Worm (Caenorhabditis elegans) whole organism, L2 larva: ENCODE measurements around the gene srh-18.

Experiments used
- C34F6.9 ChIP-seq: fragments of 150-350 bp; optimal IDR thresholded peaks from 2 replicates; lab custom pipeline; 2014; ENCODE audit warnings: missing biosample characterization, missing genetic modification characterization
- F13H6.1 ChIP-seq: sonication (generic microtip); optimal IDR thresholded peaks from 2 replicates; lab custom pipeline; 2016; ENCODE audit warnings: missing genetic modification characterization, missing compliant biosample characterization
- R02D3.7 ChIP-seq: fragments of 150-350 bp; optimal IDR thresholded peaks from 2 replicates; lab custom pipeline; 2014; ENCODE audit warnings: missing biosample characterization, missing genetic modification characterization
- Y55F3AM.14 ChIP-seq: fragments of 200-800 bp; sonication (Bioruptor generic); optimal IDR thresholded peaks from 2 replicates; lab custom pipeline; 2018; ENCODE audit warnings: mild to moderate bottlenecking, missing genetic modification characterization, missing compliant biosample characterization
- ZK546.5 ChIP-seq: sonication (generic microtip); optimal IDR thresholded peaks from 2 replicates; lab custom pipeline; 2017; ENCODE audit warnings: missing biosample characterization, missing genetic modification characterization
- alr-1 ChIP-seq: fragments of 150-350 bp; optimal IDR thresholded peaks from 2 replicates; lab custom pipeline; 2014; ENCODE audit warnings: missing biosample characterization, missing genetic modification characterization
- aly-2 ChIP-seq: fragments of 150-350 bp; optimal IDR thresholded peaks from 2 replicates; lab custom pipeline; 2014; ENCODE audit warnings: missing biosample characterization, missing genetic modification characterization
- ceh-82 ChIP-seq: fragments of 150-350 bp; optimal IDR thresholded peaks from 2 replicates; lab custom pipeline; 2014; ENCODE audit warnings: missing biosample characterization, missing genetic modification characterization
- crh-2 ChIP-seq: sonication (generic microtip); optimal IDR thresholded peaks from 2 replicates; lab custom pipeline; 2017; ENCODE audit warnings: missing biosample characterization, missing genetic modification characterization
- dmd-4 ChIP-seq: sonication (generic microtip); optimal IDR thresholded peaks from 2 replicates; lab custom pipeline; 2017; ENCODE audit warnings: missing biosample characterization, missing genetic modification characterization
- egl-27 ChIP-seq: sonication (generic microtip); optimal IDR thresholded peaks from 3 replicates; lab custom pipeline; 2017; ENCODE audit warnings: missing biosample characterization, missing genetic modification reagents, missing genetic modification characterization
- elt-1 ChIP-seq: fragments of 150-350 bp; optimal IDR thresholded peaks from 2 replicates; lab custom pipeline; 2014; ENCODE audit warnings: missing biosample characterization, missing genetic modification characterization
- elt-3 ChIP-seq: sonication (generic microtip); optimal IDR thresholded peaks from 2 replicates; lab custom pipeline; 2017; ENCODE audit warnings: missing biosample characterization, missing genetic modification characterization
- fos-1 ChIP-seq: fragments of 150-350 bp; optimal IDR thresholded peaks from 2 replicates; lab custom pipeline; 2014; ENCODE audit warnings: missing biosample characterization, missing genetic modification characterization
- gmeb-1 ChIP-seq: fragments of 150-350 bp; optimal IDR thresholded peaks from 2 replicates; lab custom pipeline; 2014; ENCODE audit warnings: missing biosample characterization, missing genetic modification characterization
- lin-11 ChIP-seq: fragments of 150-350 bp; sonication (generic microtip); optimal IDR thresholded peaks from 2 replicates; lab custom pipeline; 2014; ENCODE audit warnings: missing biosample characterization, missing genetic modification characterization, inconsistent platforms, mixed read lengths
- lin-13 ChIP-seq: fragments of 150-350 bp; optimal IDR thresholded peaks from 2 replicates; lab custom pipeline; 2014; ENCODE audit warnings: missing biosample characterization, missing genetic modification reagents, missing genetic modification characterization
- lin-39 ChIP-seq: fragments of 150-350 bp; optimal IDR thresholded peaks from 2 replicates; lab custom pipeline; 2014; ENCODE audit warnings: missing biosample characterization, missing genetic modification reagents, missing genetic modification characterization
- lsy-2 ChIP-seq, 2 experiments: fragments of 150-350 bp in 1 of 2; sonication (generic microtip) in 1 of 2; optimal IDR thresholded peaks; 2 replicates each; lab custom pipeline; 2014 to 2017; ENCODE audit warnings: missing biosample characterization in 2 of 2, missing genetic modification characterization in 2 of 2
- mab-5 ChIP-seq: fragments of 150-350 bp; optimal IDR thresholded peaks from 2 replicates; lab custom pipeline; 2014; ENCODE audit warnings: missing biosample characterization, missing genetic modification characterization
- mbf-1 ChIP-seq: sonication (generic microtip); optimal IDR thresholded peaks from 2 replicates; lab custom pipeline; 2017; ENCODE audit warnings: missing biosample characterization, missing genetic modification characterization
- mdl-1 ChIP-seq, 2 experiments: fragments of 150-350 bp in 1 of 2; sonication (generic microtip) in 1 of 2; optimal IDR thresholded peaks; 2 replicates each; lab custom pipeline; 2017; ENCODE audit warnings: missing biosample characterization in 2 of 2, missing genetic modification characterization in 2 of 2
- nhr-10 ChIP-seq: sonication (generic microtip); optimal IDR thresholded peaks from 2 replicates; lab custom pipeline; 2017; ENCODE audit warnings: missing biosample characterization, missing genetic modification characterization
- nhr-11 ChIP-seq: fragments of 150-350 bp; optimal IDR thresholded peaks from 2 replicates; lab custom pipeline; 2014; ENCODE audit warnings: missing biosample characterization, missing genetic modification characterization
- nhr-12 ChIP-seq: fragments of 150-350 bp; optimal IDR thresholded peaks from 2 replicates; lab custom pipeline; 2014; ENCODE audit warnings: missing biosample characterization, missing genetic modification characterization
- nhr-129 ChIP-seq: fragments of 150-350 bp; optimal IDR thresholded peaks from 2 replicates; lab custom pipeline; 2014; ENCODE audit warnings: missing biosample characterization, missing genetic modification characterization
- nhr-21 ChIP-seq: fragments of 150-350 bp; optimal IDR thresholded peaks from 2 replicates; lab custom pipeline; 2014; ENCODE audit warnings: missing biosample characterization, missing genetic modification characterization
- nhr-23 ChIP-seq: fragments of 150-350 bp; optimal IDR thresholded peaks from 2 replicates; lab custom pipeline; 2014; ENCODE audit warnings: missing biosample characterization, missing genetic modification reagents, missing genetic modification characterization
- nhr-25 ChIP-seq: fragments of 150-350 bp; sonication (generic microtip); optimal IDR thresholded peaks from 3 replicates; lab custom pipeline; 2014; ENCODE audit warnings: missing biosample characterization, missing genetic modification characterization
- nhr-77 ChIP-seq: fragments of 150-350 bp; optimal IDR thresholded peaks from 2 replicates; lab custom pipeline; 2014; ENCODE audit warnings: missing biosample characterization, missing genetic modification characterization
- peb-1 ChIP-seq: fragments of 150-350 bp; optimal IDR thresholded peaks from 2 replicates; lab custom pipeline; 2014; ENCODE audit warnings: missing biosample characterization, missing genetic modification characterization
- skn-1 ChIP-seq: sonication (generic microtip); optimal IDR thresholded peaks from 2 replicates; lab custom pipeline; 2017; ENCODE audit warnings: missing biosample characterization, missing genetic modification characterization
- sma-3 ChIP-seq: sonication (generic microtip); optimal IDR thresholded peaks from 2 replicates; lab custom pipeline; 2016; ENCODE audit warnings: missing genetic modification reagents, missing genetic modification characterization, missing compliant biosample characterization
- sma-9 ChIP-seq, 2 experiments: fragments of 150-350 bp in 1 of 2; sonication (generic microtip) in 1 of 2; optimal IDR thresholded peaks; 2 replicates each; lab custom pipeline; 2014 to 2016; ENCODE audit warnings: missing genetic modification characterization in 2 of 2, mild to moderate bottlenecking in 1 of 2, missing biosample characterization in 1 of 2, missing compliant biosample characterization in 1 of 2, missing genetic modification reagents in 1 of 2, moderate library complexity in 1 of 2
- snpc-4 ChIP-seq: fragments of 150-350 bp; optimal IDR thresholded peaks from 2 replicates; lab custom pipeline; 2014; ENCODE audit warnings: missing biosample characterization, missing genetic modification characterization
- unc-39 ChIP-seq: fragments of 150-350 bp; optimal IDR thresholded peaks from 2 replicates; lab custom pipeline; 2014; ENCODE audit warnings: missing biosample characterization, missing genetic modification characterization
- unc-62 ChIP-seq: fragments of 150-350 bp; optimal IDR thresholded peaks from 2 replicates; lab custom pipeline; 2014; ENCODE audit warnings: missing biosample characterization, missing genetic modification reagents, missing genetic modification characterization
- ztf-11 ChIP-seq: sonication (generic microtip); optimal IDR thresholded peaks from 2 replicates; lab custom pipeline; 2017; ENCODE audit warnings: missing biosample characterization, missing genetic modification characterization
- ztf-4 ChIP-seq: fragments of 150-350 bp; optimal IDR thresholded peaks from 2 replicates; lab custom pipeline; 2014; ENCODE audit warnings: missing biosample characterization, missing genetic modification characterization

Gene srh-18

ce11 chrV:13286525-13286924 is 31.7 kb upstream of the srh-18 start:
- TF ChIP-seq egl-27 (tag; lab: Kevin White, UChicago): no peak
- TF ChIP-seq mbf-1: no peak
- no peak for TF ChIP-seq alr-1 (tag; lab: Kevin White, UChicago)
- TF ChIP-seq nhr-129 (tag; lab: Kevin White, UChicago): no peak
- no peak for TF ChIP-seq gmeb-1 (tag; lab: Kevin White, UChicago)

- no peak for TF ChIP-seq nhr-10
- TF ChIP-seq elt-1 (tag; lab: Kevin White, UChicago): no peak
- TF ChIP-seq ztf-11 (tag; lab: Kevin White, UChicago): no peak
- no peak for TF ChIP-seq fos-1 (tag; lab: Kevin White, UChicago)
- no peak for TF ChIP-seq unc-39
- TF ChIP-seq nhr-25: no peak
- peak; percentile 8 for TF ChIP-seq C34F6.9 (tag; lab: Kevin White, UChicago)
- TF ChIP-seq nhr-11 (tag; lab: Kevin White, UChicago): no peak
- no peak for TF ChIP-seq lin-11 (tag; lab: Kevin White, UChicago)
- no peak for TF ChIP-seq elt-3
- no peak for TF ChIP-seq lin-39 (tag; lab: Kevin White, UChicago)
- TF ChIP-seq nhr-77 (tag; lab: Kevin White, UChicago): no peak
- no peak for TF ChIP-seq sma-3 (GFP tag; lab: Kevin White, UChicago)
- TF ChIP-seq crh-2 (tag; lab: Kevin White, UChicago): no peak
- peak; percentile 1 for TF ChIP-seq nhr-129 (tag; lab: Kevin White, UChicago)
- TF ChIP-seq nhr-21: no peak
- TF ChIP-seq dmd-4: no peak
- TF ChIP-seq mbf-1: no peak
- TF ChIP-seq unc-62 (GFP tag; lab: Kevin White, UChicago): no peak
- no peak for TF ChIP-seq lin-13
- peak; percentile 37 for TF ChIP-seq F13H6.1 (tag; lab: Kevin White, UChicago)
- TF ChIP-seq sma-9 (GFP tag; optimal IDR thresholded peaks at IDR 0.05; lab: Kevin White, UChicago): no peak
- no peak for TF ChIP-seq sma-9 (tag; optimal IDR thresholded peaks at IDR 0.05; lab: Kevin White, UChicago)
- no peak for TF ChIP-seq skn-1 (tag; lab: Kevin White, UChicago)
- no peak for TF ChIP-seq gmeb-1 (tag; lab: Kevin White, UChicago)
- TF ChIP-seq Y55F3AM.14 (GFP tag; lab: Kevin White, UChicago): no peak
- no peak for TF ChIP-seq aly-2 (tag; lab: Kevin White, UChicago)
- TF ChIP-seq alr-1 (tag; lab: Kevin White, UChicago): no peak
- TF ChIP-seq nhr-12 (tag; lab: Kevin White, UChicago): no peak
- TF ChIP-seq mab-5: peak; percentile 6
- TF ChIP-seq peb-1 (tag; lab: Kevin White, UChicago): no peak
- peak in 1 of 2 experiments; percentile 17 for TF ChIP-seq lsy-2 (tag; optimal IDR thresholded peaks at IDR 0.05; lab: Kevin White, UChicago)
- no peak for TF ChIP-seq ceh-82 (tag; lab: Kevin White, UChicago)
- no peak for TF ChIP-seq nhr-23
- TF ChIP-seq ztf-4 (tag; lab: Kevin White, UChicago): no peak
Measured at ce11 chrV:13288881-13289280, 29.4 kb upstream of the srh-18 start.

- TF ChIP-seq R02D3.7: no peak
- no peak for TF ChIP-seq lin-39 (tag; lab: Kevin White, UChicago)
- TF ChIP-seq dmd-4: no peak
- TF ChIP-seq sma-9 (GFP tag; optimal IDR thresholded peaks at IDR 0.05; lab: Kevin White, UChicago): no peak
- TF ChIP-seq sma-9 (tag; optimal IDR thresholded peaks at IDR 0.05; lab: Kevin White, UChicago): no peak
- no peak for TF ChIP-seq mbf-1
- no peak for TF ChIP-seq nhr-12 (tag; lab: Kevin White, UChicago)
- TF ChIP-seq unc-62 (GFP tag; lab: Kevin White, UChicago): no peak
- TF ChIP-seq elt-3: no peak
- TF ChIP-seq Y55F3AM.14 (GFP tag; lab: Kevin White, UChicago): no peak
- TF ChIP-seq ZK546.5 (tag; lab: Kevin White, UChicago): no peak
- no peak for TF ChIP-seq nhr-129 (tag; lab: Kevin White, UChicago)
- TF ChIP-seq mdl-1 (tag; optimal IDR thresholded peaks at IDR 0.05; lab: Kevin White, UChicago): no peak
- no peak for TF ChIP-seq sma-3 (GFP tag; lab: Kevin White, UChicago)
- no peak for TF ChIP-seq nhr-10
- no peak for TF ChIP-seq nhr-77 (tag; lab: Kevin White, UChicago)
- TF ChIP-seq nhr-21: no peak
- TF ChIP-seq snpc-4 (tag; lab: Kevin White, UChicago): no peak
- no peak for TF ChIP-seq crh-2 (tag; lab: Kevin White, UChicago)
Measured at ce11 chrV:13294507-13294906, 23.7 kb upstream of the srh-18 start.
